Worm (Caenorhabditis elegans) whole organism, late embryonic: ENCODE results near the gene fbxa-71.

Experiments
- K02D7.2 ChIP-seq: sonication (generic microtip); optimal IDR thresholded peaks from 2 replicates; lab custom pipeline; 2017; ENCODE audit warnings: mild to moderate bottlenecking, missing genetic modification characterization, missing compliant biosample characterization
- elt-2 ChIP-seq: sonication (generic microtip); optimal IDR thresholded peaks from 2 replicates; lab custom pipeline; 2016; ENCODE audit warnings: missing genetic modification reagents, missing genetic modification characterization, missing compliant biosample characterization
- gmeb-2 ChIP-seq: sonication (generic microtip); optimal IDR thresholded peaks from 2 replicates; lab custom pipeline; 2016; ENCODE audit warnings: missing genetic modification characterization, inconsistent platforms, missing compliant biosample characterization
- odd-2 ChIP-seq: sonication (generic microtip); optimal IDR thresholded peaks from 2 replicates; lab custom pipeline; 2017; ENCODE audit warnings: antibody characterized with exemption, mild to moderate bottlenecking, missing genetic modification characterization, missing compliant biosample characterization

- no peak for TF ChIP-seq K02D7.2 (tag; lab: Kevin White, UChicago)
- TF ChIP-seq odd-2: no peak
- TF ChIP-seq gmeb-2 (tag; lab: Kevin White, UChicago): no peak
- TF ChIP-seq elt-2 (tag; lab: Kevin White, UChicago): no peak
These were observed 4.3 kb upstream of the fbxa-71 start, which contains the start of gene fbxa-7 for ce11 chrIII:2251348-2251747.
